Fruit fly (Drosophila melanogaster): Measurements from ENCODE around the gene nesd.

The nesd gene

DNA sequence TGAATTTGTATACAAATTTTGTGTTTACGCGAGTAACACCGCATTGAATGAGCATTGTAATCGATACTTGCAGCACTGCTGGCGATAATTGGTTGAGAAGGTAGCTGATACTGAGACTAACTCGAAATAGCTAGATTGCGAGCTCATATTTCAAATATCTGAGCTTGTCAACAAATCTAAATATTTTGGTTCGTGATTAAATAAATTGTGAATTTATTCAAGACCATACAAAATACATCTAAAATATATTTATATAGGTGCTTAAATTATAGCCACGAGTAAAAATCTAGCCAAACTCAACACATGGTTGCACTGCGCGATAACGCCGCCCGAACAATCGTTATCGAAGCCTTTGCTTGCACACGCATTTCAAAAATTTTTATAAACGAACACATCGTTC is at the start of gene nesd, which contains the start of gene Taf13:
Gene nesd, plus strand, starts transcription at position 179 of the 400 bp plus-strand sequence.
Gene Taf13, minus strand, starts transcription at position 56 of the 400 bp plus-strand sequence.
- no peak for TF ChIP-seq CG8478 (optimal IDR thresholded peaks at IDR 0.05)
- TF ChIP-seq CTCF (optimal IDR thresholded peaks at IDR 0.05) = no peak

DNA sequence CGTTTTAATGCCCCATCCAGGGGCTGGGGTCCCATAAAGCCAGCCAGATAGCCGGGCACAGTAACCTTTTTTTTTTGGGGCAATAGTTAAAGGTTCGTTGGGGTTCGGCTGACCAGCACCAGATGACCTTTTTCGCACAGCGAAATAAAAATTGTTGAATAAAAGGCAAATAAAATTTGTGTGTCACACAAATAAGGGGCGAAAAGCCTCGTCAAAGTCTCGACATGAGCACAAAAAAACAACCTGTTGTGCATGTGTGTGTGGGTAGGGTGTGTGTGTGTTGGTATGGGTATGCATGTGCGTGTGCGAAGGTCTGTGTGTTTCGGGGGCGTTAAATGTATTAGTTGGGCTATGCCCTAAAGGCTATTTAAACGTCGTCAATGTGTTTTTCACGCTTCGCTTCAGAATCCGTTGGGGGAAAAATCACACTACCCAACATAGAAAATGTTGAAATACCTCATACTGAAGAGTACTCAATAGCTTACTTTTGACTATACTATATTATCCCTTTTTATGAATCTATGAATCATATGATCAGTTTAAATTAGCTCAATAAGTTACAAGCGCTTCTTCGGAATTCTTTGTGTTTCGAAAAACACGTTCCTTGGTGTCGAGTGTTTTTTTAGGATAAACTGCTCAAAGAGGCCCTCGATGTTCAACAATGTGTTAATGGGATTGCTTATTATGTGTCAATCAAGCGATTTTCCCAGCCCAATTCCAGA is 42.4 kb upstream of the nesd start:
- TF ChIP-seq CTCF (optimal IDR thresholded peaks at IDR 0.05) = no peak
- TF ChIP-seq CG8478 (optimal IDR thresholded peaks at IDR 0.05) = no peak

dm6 chr2L:20057391-20057790 is 36.4 kb upstream of the nesd start:
- TF ChIP-seq CTCF (optimal IDR thresholded peaks at IDR 0.05) = no peak
- TF ChIP-seq CG8478 (optimal IDR thresholded peaks at IDR 0.05) = no peak

- TF ChIP-seq CTCF (optimal IDR thresholded peaks at IDR 0.05) = no peak
- no peak for TF ChIP-seq CG8478 (optimal IDR thresholded peaks at IDR 0.05)
Measured at dm6 chr2L:20061018-20061657, 32.6 kb upstream of the nesd start, which contains the start of the genes barr and lok. Gene barr, minus strand, starts transcription at chr2L:20061370. Gene lok, plus strand, starts transcription at chr2L:20061422.

dm6 chr2L:20065516-20065915 is 28.3 kb upstream of the nesd start, which contains the start of gene vls:
Gene vls, minus strand, starts transcription at chr2L:20065679.
- TF ChIP-seq CG8478 (optimal IDR thresholded peaks at IDR 0.05) = no peak
- no peak for TF ChIP-seq CTCF (optimal IDR thresholded peaks at IDR 0.05)

dm6 chr2L:20066233-20066650 is 27.5 kb upstream of the nesd start, which contains the start of gene bwa:
Gene bwa, plus strand, starts transcription at chr2L:20066391.
- TF ChIP-seq CG8478 (optimal IDR thresholded peaks at IDR 0.05) (no peak), CTCF (optimal IDR thresholded peaks at IDR 0.05) (peak; percentile 49 to 50)

dm6 chr2L:20067928-20068327 is 25.8 kb upstream of the nesd start:
- TF ChIP-seq CTCF (optimal IDR thresholded peaks at IDR 0.05) = no peak
- no peak for TF ChIP-seq CG8478 (optimal IDR thresholded peaks at IDR 0.05)

- no peak for TF ChIP-seq CTCF (optimal IDR thresholded peaks at IDR 0.05)
- TF ChIP-seq CG8478 (optimal IDR thresholded peaks at IDR 0.05) = no peak
Measured at dm6 chr2L:20069158-20070016, 24.4 kb upstream of the nesd start.

DNA sequence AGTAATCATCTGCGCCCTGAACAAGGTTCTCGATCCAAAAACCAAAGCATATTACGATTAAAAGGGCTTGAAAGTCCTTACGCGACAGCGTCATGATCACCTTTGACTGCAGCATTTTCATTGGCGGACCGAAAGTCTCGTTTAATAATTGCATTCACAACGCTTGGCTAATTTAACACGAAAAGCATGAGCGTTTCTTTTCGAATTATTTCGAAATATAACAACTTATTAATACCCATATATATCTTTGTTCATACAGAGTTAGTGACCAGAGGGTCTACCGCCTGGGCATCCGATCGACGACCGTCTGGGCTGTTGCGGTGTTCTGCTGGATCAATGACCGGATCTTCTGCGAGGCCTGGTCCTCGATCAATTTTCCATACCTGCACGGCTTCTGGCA is 21.7 kb upstream of the nesd start, which contains the start of gene CG10730:
Gene CG10730, minus strand, starts transcription at position 101 of the 400 bp plus-strand sequence.
- TF ChIP-seq CG8478 (optimal IDR thresholded peaks at IDR 0.05) (no peak), CTCF (optimal IDR thresholded peaks at IDR 0.05) (no peak)

DNA sequence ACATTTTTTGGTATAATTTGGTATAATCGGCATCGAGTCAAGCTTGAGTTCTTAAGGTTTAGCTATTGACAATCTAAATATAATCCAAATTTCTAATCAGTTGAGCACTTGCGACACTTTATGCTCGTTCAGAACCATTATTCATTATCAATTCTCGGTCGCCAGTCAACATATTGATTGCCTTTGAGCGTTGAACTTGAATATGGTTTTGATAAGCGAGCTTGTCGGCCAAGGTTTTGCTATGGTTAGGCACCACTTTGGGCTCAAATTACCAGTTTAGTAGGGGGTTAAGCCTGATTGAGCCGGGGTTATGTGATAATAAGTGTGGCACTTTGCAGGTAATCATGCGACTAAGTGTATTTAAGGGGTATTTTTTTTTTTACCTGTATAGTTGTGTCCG is 19.4 kb upstream of the nesd start:
- TF ChIP-seq CTCF (optimal IDR thresholded peaks at IDR 0.05) = no peak
- TF ChIP-seq CG8478 (optimal IDR thresholded peaks at IDR 0.05) = no peak

DNA sequence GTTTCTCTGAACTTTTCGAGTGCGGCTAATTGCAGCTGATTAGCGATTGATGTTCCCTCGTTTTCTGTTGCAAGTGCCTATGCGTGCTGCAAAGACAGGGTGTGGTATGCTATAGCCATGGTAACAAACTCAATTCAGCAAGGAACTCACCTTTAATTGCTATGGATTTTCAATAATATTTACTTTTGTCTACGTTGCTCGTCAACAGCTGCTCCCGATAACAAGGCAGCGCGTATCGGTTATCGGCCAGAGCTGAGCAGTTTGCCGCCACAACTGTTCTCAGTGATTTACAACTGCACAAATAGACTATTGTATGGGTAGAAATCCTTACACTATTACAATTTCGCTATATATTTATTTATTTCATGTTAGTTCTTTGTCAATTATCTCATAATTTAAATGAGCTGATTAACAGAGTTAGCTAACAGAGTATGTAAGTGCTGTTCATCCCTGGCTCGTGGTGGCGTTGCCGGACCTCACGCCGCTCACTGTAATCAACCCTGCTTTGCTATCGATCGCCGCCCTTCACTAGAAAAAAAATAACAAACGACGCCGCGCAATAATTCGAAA is 18.5 kb upstream of the nesd start, which contains the start of the genes pr and neb:
Gene pr, minus strand, starts transcription at position 225 of the 570 bp plus-strand sequence.
Gene neb, plus strand, starts transcription at position 524 of the 570 bp plus-strand sequence.
- no peak for TF ChIP-seq CTCF (optimal IDR thresholded peaks at IDR 0.05)
- TF ChIP-seq CG8478 (optimal IDR thresholded peaks at IDR 0.05) = no peak

dm6 chr2L:20077423-20078401 is 16.1 kb upstream of the nesd start:
- TF ChIP-seq CTCF (optimal IDR thresholded peaks at IDR 0.05) (no peak), CG8478 (optimal IDR thresholded peaks at IDR 0.05) (no peak)

DNA sequence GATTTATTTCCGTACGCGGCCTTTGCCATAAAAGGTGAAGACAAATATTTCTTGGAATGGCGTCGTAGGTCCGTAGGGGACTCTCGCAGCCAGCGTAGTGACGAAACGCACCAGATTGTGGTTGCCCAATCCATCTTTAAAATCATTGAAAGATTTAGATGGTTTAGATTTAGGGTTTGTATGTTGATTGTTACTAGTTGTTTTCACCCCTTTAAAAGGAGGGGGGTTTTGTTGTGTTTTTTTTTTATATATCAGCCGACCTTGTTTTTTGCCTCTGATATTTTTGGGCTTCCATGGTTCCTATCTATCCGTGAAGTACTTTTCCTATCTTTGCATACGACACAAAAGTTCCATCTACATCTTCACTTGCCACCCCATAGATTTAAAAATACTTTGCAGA is 14.9 kb upstream of the nesd start:
- no peak for TF ChIP-seq CG8478 (optimal IDR thresholded peaks at IDR 0.05)
- no peak for TF ChIP-seq CTCF (optimal IDR thresholded peaks at IDR 0.05)
